Fruit fly (Drosophila melanogaster) whole organism, embryonic: Measurements from ENCODE around the gene Pex3.

Experiments used
- BEAF-32 ChIP-seq: fragments of 200-800 bp; sonication (Bioruptor generic); optimal IDR thresholded peaks from 3 replicates; lab custom pipeline; 2017; ENCODE audit warnings: missing biosample characterization, missing genetic modification characterization, mild to moderate bottlenecking, moderate library complexity, missing genetic modification reagents
- CG10209 ChIP-seq: fragments of 200-800 bp; sonication (Bioruptor generic); optimal IDR thresholded peaks from 3 replicates; lab custom pipeline; 2017; ENCODE audit warnings: missing biosample characterization, mild to moderate bottlenecking, missing genetic modification characterization, missing genetic modification reagents
- CG10565 ChIP-seq: fragments of 200-800 bp; sonication (Bioruptor generic); optimal IDR thresholded peaks from 3 replicates; lab custom pipeline; 2016; ENCODE audit warnings: missing biosample characterization, mild to moderate bottlenecking, missing genetic modification characterization
- CG10979 ChIP-seq: fragments of 200-800 bp; sonication (Bioruptor generic); optimal IDR thresholded peaks from 2 replicates; lab custom pipeline; 2018; ENCODE audit warnings: missing biosample characterization, mild to moderate bottlenecking, missing genetic modification characterization, moderate library complexity
- CG11398 ChIP-seq: fragments of 200-800 bp; sonication (Bioruptor generic); optimal IDR thresholded peaks from 2 replicates; lab custom pipeline; 2016; ENCODE audit warnings: missing biosample characterization, missing genetic modification characterization
- CG12071 ChIP-seq: fragments of 200-800 bp; sonication (Bioruptor generic); optimal IDR thresholded peaks from 3 replicates; lab custom pipeline; 2018; ENCODE audit warnings: missing biosample characterization, mild to moderate bottlenecking, missing genetic modification characterization
- CG12104 ChIP-seq: fragments of 200-800 bp; sonication (Bioruptor generic); optimal IDR thresholded peaks from 3 replicates; lab custom pipeline; 2016; ENCODE audit warnings: missing biosample characterization, missing genetic modification characterization
- CG13296 ChIP-seq: fragments of 200-800 bp; sonication (Bioruptor generic); optimal IDR thresholded peaks from 3 replicates; lab custom pipeline; 2018; ENCODE audit warnings: missing biosample characterization, mild to moderate bottlenecking, missing genetic modification characterization
- CG13775 ChIP-seq: fragments of 200-800 bp; sonication (Bioruptor generic); optimal IDR thresholded peaks from 3 replicates; lab custom pipeline; 2017; ENCODE audit warnings: missing biosample characterization, mild to moderate bottlenecking, missing genetic modification characterization
- CG14014 ChIP-seq: fragments of 200-800 bp; sonication (Bioruptor generic); IDR thresholded peaks from 2 replicates; pipeline ENCODE4 v1.3.6; 2022; ENCODE audit warnings: missing biosample characterization, missing genetic modification characterization
- CG15073 ChIP-seq: fragments of 200-800 bp; sonication (Bioruptor generic); optimal IDR thresholded peaks from 2 replicates; lab custom pipeline; 2016; ENCODE audit warnings: missing biosample characterization, missing genetic modification characterization
- CG15601 ChIP-seq: fragments of 200-800 bp; sonication (Bioruptor generic); optimal IDR thresholded peaks from 3 replicates; lab custom pipeline; 2019; ENCODE audit warnings: missing biosample characterization, mild to moderate bottlenecking, missing genetic modification characterization, moderate library complexity
- CG17385 ChIP-seq: fragments of 200-800 bp; sonication (Bioruptor generic); optimal IDR thresholded peaks from 3 replicates; lab custom pipeline; 2018; ENCODE audit warnings: missing biosample characterization, mild to moderate bottlenecking, missing genetic modification characterization
- CG17912 ChIP-seq: fragments of 200-800 bp; sonication (Bioruptor generic); optimal IDR thresholded peaks from 2 replicates; lab custom pipeline; 2018; ENCODE audit warnings: missing biosample characterization, mild to moderate bottlenecking, missing genetic modification characterization
- CG2116 ChIP-seq: fragments of 200-800 bp; sonication (Bioruptor generic); optimal IDR thresholded peaks from 3 replicates; lab custom pipeline; 2018; ENCODE audit warnings: missing biosample characterization, mild to moderate bottlenecking, missing genetic modification characterization
- CG32767 ChIP-seq: fragments of 200-800 bp; sonication (Bioruptor generic); IDR thresholded peaks from 2 replicates; pipeline ENCODE4 v1.3.6; 2022; ENCODE audit warnings: missing biosample characterization, missing genetic modification characterization
- CG33557 ChIP-seq: fragments of 200-800 bp; sonication (Bioruptor generic); optimal IDR thresholded peaks from 2 replicates; lab custom pipeline; 2019; ENCODE audit warnings: missing biosample characterization, mild to moderate bottlenecking, missing genetic modification characterization, moderate library complexity
- CG6854 ChIP-seq: fragments of 200-800 bp; sonication (Bioruptor generic); optimal IDR thresholded peaks from 3 replicates; lab custom pipeline; 2017; ENCODE audit warnings: missing biosample characterization, mild to moderate bottlenecking, missing genetic modification characterization
- CG7928 ChIP-seq: fragments of 200-800 bp; sonication (Bioruptor generic); optimal IDR thresholded peaks from 2 replicates; lab custom pipeline; 2017; ENCODE audit warnings: missing biosample characterization, mild to moderate bottlenecking, missing genetic modification characterization
- CG8388 ChIP-seq: fragments of 200-800 bp; sonication (Bioruptor generic); optimal IDR thresholded peaks from 2 replicates; lab custom pipeline; 2019; ENCODE audit warnings: missing biosample characterization, mild to moderate bottlenecking, missing genetic modification characterization, moderate library complexity
- CG9215 ChIP-seq: fragments of 200-800 bp; sonication (Bioruptor generic); IDR thresholded peaks from 2 replicates; pipeline ENCODE4 v1.3.6; 2022; ENCODE audit warnings: missing biosample characterization, missing genetic modification characterization
- CG9797 ChIP-seq: fragments of 200-800 bp; sonication (Bioruptor generic); optimal IDR thresholded peaks from 3 replicates; lab custom pipeline; 2018; ENCODE audit warnings: missing biosample characterization, mild to moderate bottlenecking, missing genetic modification characterization
- Dad ChIP-seq: fragments of 200-800 bp; sonication (Bioruptor generic); optimal IDR thresholded peaks from 3 replicates; lab custom pipeline; 2016; ENCODE audit warnings: missing biosample characterization, missing genetic modification characterization
- Dip2 ChIP-seq: fragments of 200-800 bp; sonication (Bioruptor generic); IDR thresholded peaks from 2 replicates; pipeline ENCODE4 v1.3.6; 2022; ENCODE audit warnings: missing biosample characterization, missing genetic modification characterization
- E2f1 ChIP-seq: fragments of 200-800 bp; sonication (Bioruptor generic); IDR thresholded peaks from 2 replicates; pipeline ENCODE4 v1.3.6; 2022; ENCODE audit warnings: missing biosample characterization, missing genetic modification characterization
- H2.0 ChIP-seq: fragments of 200-800 bp; sonication (Bioruptor generic); IDR thresholded peaks from 2 replicates; pipeline ENCODE4 v1.3.6; 2022; ENCODE audit warnings: missing biosample characterization, missing genetic modification characterization
- Lim3 ChIP-seq: fragments of 200-800 bp; sonication (Bioruptor generic); IDR thresholded peaks from 2 replicates; pipeline ENCODE4 v1.3.6; 2022; ENCODE audit warnings: missing biosample characterization, missing genetic modification characterization
- NC2β ChIP-seq: fragments of 200-800 bp; sonication (Bioruptor generic); optimal IDR thresholded peaks from 2 replicates; lab custom pipeline; 2016; ENCODE audit warnings: missing biosample characterization, missing genetic modification characterization
- Ptx1 ChIP-seq: fragments of 200-800 bp; sonication (Bioruptor generic); IDR thresholded peaks from 2 replicates; pipeline ENCODE4 v1.3.6; 2022; ENCODE audit warnings: missing biosample characterization, missing genetic modification characterization
- Sox102F ChIP-seq: fragments of 200-800 bp; sonication (Bioruptor generic); optimal IDR thresholded peaks from 2 replicates; lab custom pipeline; 2018; ENCODE audit warnings: missing biosample characterization, mild to moderate bottlenecking, missing genetic modification characterization, moderate library complexity
- YL-1 ChIP-seq: fragments of 200-800 bp; sonication (Bioruptor generic); optimal IDR thresholded peaks from 3 replicates; lab custom pipeline; 2017; ENCODE audit warnings: missing biosample characterization, mild to moderate bottlenecking, missing genetic modification characterization
- ara ChIP-seq: fragments of 200-800 bp; sonication (Bioruptor generic); IDR thresholded peaks from 2 replicates; pipeline ENCODE4 v1.3.6; 2022; ENCODE audit warnings: missing biosample characterization, missing genetic modification characterization
- caup ChIP-seq: fragments of 200-800 bp; sonication (Bioruptor generic); optimal IDR thresholded peaks from 3 replicates; lab custom pipeline; 2017; ENCODE audit warnings: missing biosample characterization, mild to moderate bottlenecking, missing genetic modification characterization, moderate library complexity; ENCODE audit not compliant: severe bottlenecking
- dmrt99B ChIP-seq: fragments of 200-800 bp; sonication (Bioruptor generic); optimal IDR thresholded peaks from 2 replicates; lab custom pipeline; 2018; ENCODE audit warnings: missing biosample characterization, mild to moderate bottlenecking, missing genetic modification characterization, moderate library complexity
- insv ChIP-seq, 2 experiments: fragments of 200-800 bp; sonication (Bioruptor generic); optimal IDR thresholded peaks; 3 replicates each; lab custom pipeline; 2016 to 2018; ENCODE audit warnings: missing biosample characterization in 2 of 2, missing genetic modification characterization in 2 of 2
- kah ChIP-seq: fragments of 200-800 bp; sonication (Bioruptor generic); optimal IDR thresholded peaks from 2 replicates; lab custom pipeline; 2018; ENCODE audit warnings: missing biosample characterization, mild to moderate bottlenecking, missing genetic modification characterization
- kni ChIP-seq: fragments of 200-800 bp; sonication (Bioruptor generic); optimal IDR thresholded peaks from 3 replicates; lab custom pipeline; 2017; ENCODE audit warnings: mild to moderate bottlenecking, missing biosample characterization, missing genetic modification reagents, missing genetic modification characterization
- lab ChIP-seq: fragments of 200-800 bp; sonication (Bioruptor generic); optimal IDR thresholded peaks from 3 replicates; lab custom pipeline; 2017; ENCODE audit warnings: missing biosample characterization, missing genetic modification characterization, mild to moderate bottlenecking, moderate library complexity, missing genetic modification reagents
- lilli ChIP-seq: fragments of 200-800 bp; sonication (Bioruptor generic); optimal IDR thresholded peaks from 3 replicates; lab custom pipeline; 2016; ENCODE audit warnings: missing biosample characterization, missing genetic modification characterization
- pho ChIP-seq: fragments of 200-800 bp; sonication (Bioruptor generic); optimal IDR thresholded peaks from 2 replicates; lab custom pipeline; 2016; ENCODE audit warnings: missing biosample characterization, missing genetic modification characterization
- run ChIP-seq: fragments of 200-800 bp; sonication (Bioruptor generic); optimal IDR thresholded peaks from 3 replicates; lab custom pipeline; 2018; ENCODE audit warnings: missing biosample characterization, mild to moderate bottlenecking, missing genetic modification characterization
- sima ChIP-seq: fragments of 200-800 bp; sonication (Bioruptor generic); optimal IDR thresholded peaks from 2 replicates; lab custom pipeline; 2016; ENCODE audit warnings: missing biosample characterization, missing genetic modification characterization
- tin ChIP-seq: fragments of 200-800 bp; sonication (Bioruptor generic); optimal IDR thresholded peaks from 3 replicates; lab custom pipeline; 2016; ENCODE audit warnings: missing biosample characterization, missing genetic modification characterization
- tna ChIP-seq: fragments of 200-800 bp; sonication (Bioruptor generic); IDR thresholded peaks from 2 replicates; pipeline ENCODE4 v1.3.6; 2022; ENCODE audit warnings: missing biosample characterization, missing genetic modification characterization; ENCODE audit not compliant: partially characterized antibody

The Pex3 gene

DNA sequence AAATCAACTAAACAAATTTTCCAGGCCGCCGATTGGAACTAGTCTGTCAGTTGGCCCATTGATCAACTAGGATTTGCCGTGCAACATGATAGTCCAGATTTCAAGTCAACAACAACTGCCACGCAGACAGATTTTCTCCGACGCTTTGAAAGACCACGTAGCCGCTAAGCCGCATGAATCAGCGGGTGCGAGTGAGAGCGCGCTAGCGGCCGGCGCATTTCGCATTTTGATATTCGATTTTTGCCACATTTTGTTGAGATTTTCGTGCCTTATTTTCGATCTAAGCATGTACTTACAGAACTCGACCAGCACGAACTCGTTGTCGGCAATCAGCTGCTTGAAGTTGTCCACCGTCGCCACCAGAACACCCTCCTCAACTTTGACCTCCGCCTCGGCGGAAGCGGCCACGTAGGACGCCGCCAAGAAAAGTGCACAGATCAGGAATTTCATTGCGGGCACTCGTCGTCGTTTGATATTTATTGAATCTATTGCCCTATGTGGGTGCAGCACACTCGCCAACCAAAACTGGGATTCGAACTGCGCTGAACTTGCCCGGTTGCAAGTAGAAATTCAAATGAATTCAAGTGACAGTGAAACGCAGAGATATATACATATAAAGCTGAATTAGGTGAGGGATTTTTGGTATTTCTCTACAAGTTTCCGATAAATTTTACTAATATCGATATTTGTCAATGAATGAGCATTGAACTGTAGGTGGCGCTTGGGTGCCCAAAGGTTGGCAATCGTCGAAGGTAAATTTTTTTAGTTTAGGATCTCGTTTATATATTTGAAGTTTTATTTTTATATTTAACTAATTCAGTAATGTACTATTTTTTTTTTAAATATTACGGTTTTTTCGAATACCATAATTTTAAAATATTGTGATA is 1.9 kb upstream of the Pex3 start, which contains the start of gene Pdi (continued):
- peak; percentile 28 for TF ChIP-seq CG13775 (GFP tag; lab: Kevin White, UChicago)
- TF ChIP-seq CG33557 = no peak
- peak; percentile 26 for TF ChIP-seq CG7928
- TF ChIP-seq kah (GFP tag; lab: Kevin White, UChicago) = no peak
- no peak for TF ChIP-seq E2f1 (GFP tag; lab: Robert Waterston, UW)
- TF ChIP-seq CG13296 (GFP tag; lab: Kevin White, UChicago) = peak; percentile 31
- TF ChIP-seq CG17912 (GFP tag; lab: Kevin White, UChicago) = peak; percentile 34
- no peak for TF ChIP-seq CG14014
- peak; percentile 62 for TF ChIP-seq CG2116 (GFP tag; lab: Kevin White, UChicago)
- peak; percentile 54 for TF ChIP-seq Dad
- peak; percentile 81 for TF ChIP-seq YL-1 (GFP tag; lab: Kevin White, UChicago)
- no peak for TF ChIP-seq CG12071 (GFP tag; lab: Kevin White, UChicago)
- no peak for TF ChIP-seq Ptx1
- no peak for TF ChIP-seq kni
- TF ChIP-seq CG12104 (GFP tag; lab: Kevin White, UChicago) = no peak
- no peak for TF ChIP-seq CG6854
- peak; percentile 97 for TF ChIP-seq Dip2 (GFP tag; lab: Robert Waterston, UW)
- no peak for TF ChIP-seq lab (GFP tag; lab: Kevin White, UChicago)
- peak; percentile 37 for TF ChIP-seq CG11398 (GFP tag; lab: Kevin White, UChicago)
- peak; percentile 31 for TF ChIP-seq CG17385
- TF ChIP-seq CG10209 (GFP tag; lab: Kevin White, UChicago) = no peak
- TF ChIP-seq ara = no peak
- peak; percentile 3 for TF ChIP-seq tin (GFP tag; lab: Kevin White, UChicago)
- TF ChIP-seq tna (GFP tag; lab: Robert Waterston, UW) = no peak; the same call in 1 of the 2 replicates
- TF ChIP-seq CG10979 (tag; lab: Kevin White, UChicago) = no peak
- TF ChIP-seq CG10565 (GFP tag; lab: Kevin White, UChicago) = no peak
- peak; percentile 12 for TF ChIP-seq CG8388 (GFP tag; lab: Kevin White, UChicago)
- no peak for TF ChIP-seq H2.0 (GFP tag; lab: Robert Waterston, UW)
- TF ChIP-seq lilli (GFP tag; lab: Kevin White, UChicago) = peak; percentile 52
- TF ChIP-seq CG15601 (tag; lab: Kevin White, UChicago) = peak; percentile 34
- TF ChIP-seq CG32767 (GFP tag; lab: Robert Waterston, UW) = peak; percentile 70
- TF ChIP-seq sima (GFP tag; lab: Kevin White, UChicago) = no peak
- TF ChIP-seq NC2β (GFP tag; lab: Kevin White, UChicago) = peak; percentile 48
- TF ChIP-seq CG9797 (GFP tag; lab: Kevin White, UChicago) = peak; percentile 74
- peak in 1 of 2 experiments; percentile 24 for TF ChIP-seq insv (GFP tag; optimal IDR thresholded peaks at IDR 0.05; lab: Kevin White, UChicago)
- TF ChIP-seq BEAF-32 (GFP tag; lab: Kevin White, UChicago) = peak; percentile 85
- TF ChIP-seq Lim3 (GFP tag; lab: Robert Waterston, UW) = no peak
- no peak for TF ChIP-seq run
- TF ChIP-seq Sox102F = no peak
- peak; percentile 18 for TF ChIP-seq pho (GFP tag; lab: Kevin White, UChicago)
- no peak for TF ChIP-seq CG9215 (GFP tag; lab: Robert Waterston, UW)
- TF ChIP-seq caup (GFP tag; lab: Kevin White, UChicago) = peak; percentile 4
- TF ChIP-seq dmrt99B = peak; percentile 20
- no peak for TF ChIP-seq CG15073
- TF ChIP-seq, all 482 proteins: peak for 211
